5 worm cellular contexts compared by ENCODE assay signal in genomic region chrIII:12445991-12446502, ce11.
TF ChIP-seq lines count a peak whose summit lies in the region.

Y49E10.18 (minus strand) TSS chrIII:12446106.

TF ChIP-seq in whole organism, L1 larva, 84 proteins besides CTCF, POLR2A, EP300 and RAD21:
- TF ChIP-seq nhr-20 (tag; optimal IDR thresholded peaks at IDR 0.05; lab: Kevin White, UChicago) (peak; percentile 21), skn-1 (tag; optimal IDR thresholded peaks at IDR 0.05; lab: Kevin White, UChicago) (no peak), mab-9 (GFP tag; IDR thresholded peaks at IDR 0.05; lab: Robert Waterston, UW) (no peak), ets-5 (GFP tag; IDR thresholded peaks at IDR 0.05; lab: Robert Waterston, UW) (no peak), sox-4 (tag; optimal IDR thresholded peaks at IDR 0.05; lab: Kevin White, UChicago) (no peak), lir-3 (tag; optimal IDR thresholded peaks at IDR 0.05; lab: Kevin White, UChicago; ENCODE audit: poor library complexity) (no peak), fos-1 (tag; optimal IDR thresholded peaks at IDR 0.05; lab: Kevin White, UChicago) (no peak), lin-15B (tag; optimal IDR thresholded peaks at IDR 0.05; lab: Kevin White, UChicago) (no peak), nhr-85 (tag; lab: Kevin White, UChicago) (no peak), nhr-77 (tag; optimal IDR thresholded peaks at IDR 0.05; lab: Kevin White, UChicago) (no peak), ztf-11 (tag; optimal IDR thresholded peaks at IDR 0.05; lab: Kevin White, UChicago) (no peak), fkh-10 (GFP tag; optimal IDR thresholded peaks at IDR 0.05; lab: Kevin White, UChicago) (no peak), elt-2 (tag; optimal IDR thresholded peaks at IDR 0.05; lab: Kevin White, UChicago) (peak; percentile 81)

TF ChIP-seq in whole organism, L2 larva, 48 proteins besides CTCF, POLR2A, EP300 and RAD21:
- no peak for TF ChIP-seq nhr-10 (tag; optimal IDR thresholded peaks at IDR 0.05; lab: Kevin White, UChicago)
- TF ChIP-seq nhr-77 (tag; optimal IDR thresholded peaks at IDR 0.05; lab: Kevin White, UChicago), result no peak
- TF ChIP-seq nhr-12 (tag; optimal IDR thresholded peaks at IDR 0.05; lab: Kevin White, UChicago), result no peak
- no peak for TF ChIP-seq alr-1 (tag; optimal IDR thresholded peaks at IDR 0.05; lab: Kevin White, UChicago)
- no peak for TF ChIP-seq elt-1 (tag; optimal IDR thresholded peaks at IDR 0.05; lab: Kevin White, UChicago)
- TF ChIP-seq sem-4 (tag; optimal IDR thresholded peaks at IDR 0.05; lab: Kevin White, UChicago), result no peak
- TF ChIP-seq unc-55 (GFP tag; optimal IDR thresholded peaks at IDR 0.05; lab: Kevin White, UChicago), result no peak
- no peak for TF ChIP-seq unc-39 (tag; optimal IDR thresholded peaks at IDR 0.05; lab: Kevin White, UChicago)
- peak; percentile 66 for TF ChIP-seq sma-9 (GFP tag; optimal IDR thresholded peaks at IDR 0.05; lab: Kevin White, UChicago)
- TF ChIP-seq sma-9 (tag; optimal IDR thresholded peaks at IDR 0.05; lab: Kevin White, UChicago), result no peak
- no peak for TF ChIP-seq nhr-11 (tag; optimal IDR thresholded peaks at IDR 0.05; lab: Kevin White, UChicago)
- TF ChIP-seq F13H6.1 (tag; optimal IDR thresholded peaks at IDR 0.05; lab: Kevin White, UChicago), result no peak
- peak; percentile 61 for TF ChIP-seq fos-1 (tag; optimal IDR thresholded peaks at IDR 0.05; lab: Kevin White, UChicago)

TF ChIP-seq in whole organism, L3 larva, 47 proteins besides CTCF, POLR2A, EP300 and RAD21:
- no peak for TF ChIP-seq lsy-12 (tag; optimal IDR thresholded peaks at IDR 0.05; lab: Kevin White, UChicago)
- no peak for TF ChIP-seq egl-27 (tag; optimal IDR thresholded peaks at IDR 0.05; lab: Kevin White, UChicago)
- peak; percentile 7 for TF ChIP-seq jun-1 (tag; optimal IDR thresholded peaks at IDR 0.05; lab: Kevin White, UChicago)
- TF ChIP-seq elt-2 (tag; optimal IDR thresholded peaks at IDR 0.05; lab: Kevin White, UChicago), result peak; percentile 91
- peak; percentile 85 for TF ChIP-seq pqm-1 (tag; optimal IDR thresholded peaks at IDR 0.05; lab: Kevin White, UChicago)

TF ChIP-seq in whole organism, L4 larva, 104 proteins besides CTCF, POLR2A, EP300 and RAD21 (continues in another document):
- TF ChIP-seq Y105C5A.15 (GFP tag; IDR thresholded peaks at IDR 0.05; lab: Robert Waterston, UW) (no peak), lir-3 (tag; optimal IDR thresholded peaks at IDR 0.05; lab: Kevin White, UChicago) (no peak), ceh-32 (tag; optimal IDR thresholded peaks at IDR 0.05; lab: Kevin White, UChicago; ENCODE audit: poor library complexity) (no peak), ceh-28 (tag; optimal IDR thresholded peaks at IDR 0.05; lab: Kevin White, UChicago) (no peak), zag-1 (tag; optimal IDR thresholded peaks at IDR 0.05; lab: Kevin White, UChicago) (no peak), hlh-11 (tag; optimal IDR thresholded peaks at IDR 0.05; lab: Kevin White, UChicago) (peak; percentile 21), lin-38 (GFP tag; IDR thresholded peaks at IDR 0.05; lab: Robert Waterston, UW) (peak; percentile 20; the same call in 1 of the 2 replicates), dmd-9 (GFP tag; IDR thresholded peaks at IDR 0.05; lab: Robert Waterston, UW) (no peak), nhr-28 (tag; optimal IDR thresholded peaks at IDR 0.05; lab: Kevin White, UChicago) (peak; percentile 53), unc-62 (GFP tag; optimal IDR thresholded peaks at IDR 0.05 in 1 of 2; lab: Kevin White, UChicago) (peak in 1 of 2 experiments; percentile 92), unc-62 (tag; optimal IDR thresholded peaks at IDR 0.05; lab: Kevin White, UChicago) (no peak), F37D6.2 (tag; optimal IDR thresholded peaks at IDR 0.05; lab: Kevin White, UChicago) (no peak), hif-1 (tag; optimal IDR thresholded peaks at IDR 0.05; lab: Kevin White, UChicago) (no peak), lin-29 (GFP tag; IDR thresholded peaks at IDR 0.05; lab: Robert Waterston, UW) (no peak), mep-1 (tag; optimal IDR thresholded peaks at IDR 0.05; lab: Kevin White, UChicago) (peak; percentile 13), F10B5.3 (tag; optimal IDR thresholded peaks at IDR 0.05; lab: Kevin White, UChicago) (no peak), ZK546.5 (tag; optimal IDR thresholded peaks at IDR 0.05; lab: Kevin White, UChicago) (no peak), zfp-2 (tag; optimal IDR thresholded peaks at IDR 0.05; lab: Kevin White, UChicago) (no peak), pqm-1 (tag; optimal IDR thresholded peaks at IDR 0.05; lab: Kevin White, UChicago) (peak; percentile 82), dve-1 (tag; optimal IDR thresholded peaks at IDR 0.05; lab: Kevin White, UChicago; ENCODE audit: insufficient read depth) (peak; percentile 53), nhr-48 (tag; optimal IDR thresholded peaks at IDR 0.05; lab: Kevin White, UChicago) (no peak), zfp-3 (GFP tag; conservative IDR thresholded peaks at IDR 0.05; lab: Robert Waterston, UW) (no peak), mxl-3 (GFP tag; optimal IDR thresholded peaks at IDR 0.05; lab: Kevin White, UChicago) (peak; percentile 1), vab-7 (GFP tag; IDR thresholded peaks at IDR 0.05; lab: Robert Waterston, UW) (no peak), lin-15B (tag; optimal IDR thresholded peaks at IDR 0.05; lab: Kevin White, UChicago) (no peak), zip-2 (tag; optimal IDR thresholded peaks at IDR 0.05; lab: Kevin White, UChicago) (no peak), ceh-62 (tag; optimal IDR thresholded peaks at IDR 0.05; lab: Kevin White, UChicago) (no peak), cey-2 (tag; optimal IDR thresholded peaks at IDR 0.05; lab: Kevin White, UChicago; ENCODE audit: borderline replicate concordance, insufficient read depth) (no peak), ces-1 (GFP tag; optimal IDR thresholded peaks at IDR 0.05; lab: Kevin White, UChicago) (no peak), R02D3.7 (tag; optimal IDR thresholded peaks at IDR 0.05; lab: Kevin White, UChicago) (no peak), dpl-1 (GFP tag; optimal IDR thresholded peaks at IDR 0.05; lab: Kevin White, UChicago) (no peak), daf-16 (GFP tag; optimal IDR thresholded peaks at IDR 0.05; lab: Kevin White, UChicago) (no peak), daf-16 (tag; optimal IDR thresholded peaks at IDR 0.05; lab: Kevin White, UChicago) (peak; percentile 43), attf-4 (tag; optimal IDR thresholded peaks at IDR 0.05; lab: Kevin White, UChicago) (no peak)

TF ChIP-seq in whole organism, young adult, 124 proteins besides CTCF, POLR2A, EP300 and RAD21:
- TF ChIP-seq ets-4 (GFP tag; optimal IDR thresholded peaks at IDR 0.05; lab: Kevin White, UChicago) (no peak), nhr-80 (tag; optimal IDR thresholded peaks at IDR 0.05; lab: Kevin White, UChicago) (peak; percentile 36), attf-5 (GFP tag; optimal IDR thresholded peaks at IDR 0.05; lab: Kevin White, UChicago) (no peak)
